Fruit fly (Drosophila melanogaster) whole organism, embryonic: Measurements from ENCODE around the gene CG32026.

Experiments
- Awh ChIP-seq: fragments of 200-800 bp; sonication (Bioruptor generic); IDR thresholded peaks from 2 replicates; pipeline ENCODE4, ENCODE4 v1.3.6; 2022; ENCODE audit warnings: missing biosample characterization, missing genetic modification characterization
- CG10431 ChIP-seq: fragments of 200-800 bp; sonication (Bioruptor generic); optimal IDR thresholded peaks from 3 replicates; lab custom pipeline; 2018; ENCODE audit warnings: missing biosample characterization, mild to moderate bottlenecking, missing genetic modification characterization
- CG12769 ChIP-seq: fragments of 200-800 bp; sonication (Bioruptor generic); optimal IDR thresholded peaks from 2 replicates; lab custom pipeline; 2019; ENCODE audit warnings: missing biosample characterization, mild to moderate bottlenecking, missing genetic modification characterization, moderate library complexity
- CG6254 ChIP-seq: fragments of 200-800 bp; sonication (Bioruptor generic); optimal IDR thresholded peaks from 3 replicates; lab custom pipeline; 2017; ENCODE audit warnings: mild to moderate bottlenecking, missing biosample characterization, missing genetic modification reagents, missing genetic modification characterization
- CG8765 ChIP-seq: fragments of 200-800 bp; sonication (Bioruptor generic); IDR thresholded peaks from 2 replicates; pipeline ENCODE4 v1.3.6; 2022; ENCODE audit warnings: missing biosample characterization, missing genetic modification characterization
- CHES-1-like ChIP-seq: fragments of 200-800 bp; sonication (Bioruptor generic); optimal IDR thresholded peaks from 2 replicates; lab custom pipeline; 2016; ENCODE audit warnings: missing biosample characterization, missing genetic modification characterization
- Dip3 ChIP-seq: fragments of 200-800 bp; sonication (Bioruptor generic); optimal IDR thresholded peaks from 3 replicates; lab custom pipeline; 2016; ENCODE audit warnings: missing biosample characterization, missing genetic modification characterization
- Ets65A ChIP-seq: fragments of 200-800 bp; sonication (Bioruptor generic); peaks from one replicate; lab custom pipeline; 2016; ENCODE audit warnings: missing biosample characterization, missing genetic modification characterization
- Fer3 ChIP-seq: fragments of 200-800 bp; sonication (Bioruptor generic); optimal IDR thresholded peaks from 2 replicates; lab custom pipeline; 2018; ENCODE audit warnings: missing biosample characterization, mild to moderate bottlenecking, missing genetic modification characterization, moderate library complexity
- HLH54F ChIP-seq: fragments of 200-800 bp; sonication (Bioruptor generic); optimal IDR thresholded peaks from 3 replicates; lab custom pipeline; 2016; ENCODE audit warnings: missing biosample characterization, missing genetic modification characterization
- bsh ChIP-seq, 2 experiments: fragments of 200-800 bp; sonication (Bioruptor generic); optimal IDR thresholded peaks; 2 replicates each; lab custom pipeline; 2017 to 2018; ENCODE audit warnings: mild to moderate bottlenecking in 2 of 2, missing biosample characterization in 2 of 2, missing genetic modification characterization in 2 of 2, moderate library complexity in 1 of 2
- dm ChIP-seq: fragments of 200-800 bp; sonication (Bioruptor generic); optimal IDR thresholded peaks from 3 replicates; lab custom pipeline; 2016; ENCODE audit warnings: missing biosample characterization, missing genetic modification characterization
- h ChIP-seq: fragments of >200 bp; optimal IDR thresholded peaks from 2 replicates; lab custom pipeline; 2017
- pum ChIP-seq: fragments of 200-800 bp; sonication (Bioruptor generic); optimal IDR thresholded peaks from 2 replicates; lab custom pipeline; 2016; ENCODE audit warnings: missing biosample characterization, missing genetic modification characterization
- slp2 ChIP-seq: fragments of 200-800 bp; sonication (Bioruptor generic); optimal IDR thresholded peaks from 2 replicates; lab custom pipeline; 2016; ENCODE audit warnings: missing biosample characterization, missing genetic modification characterization

The CG32026 gene

DNA sequence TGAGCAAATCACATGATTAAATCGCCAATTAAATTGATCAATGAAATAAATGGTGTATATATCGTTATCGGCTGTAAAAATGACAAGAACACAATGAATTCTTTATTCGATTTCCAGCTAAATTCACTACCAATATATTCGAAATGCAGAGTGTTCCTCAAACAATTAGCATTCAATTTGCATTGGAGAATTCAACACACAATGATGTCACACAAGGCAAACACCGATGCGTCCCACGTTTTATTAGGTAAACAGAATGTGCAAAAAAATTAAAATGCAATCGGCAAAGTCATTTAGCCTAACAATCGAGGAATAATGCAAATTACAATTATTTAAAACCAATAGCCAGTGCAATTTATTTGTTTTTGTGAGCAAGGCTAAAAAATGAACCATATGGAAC lies 42.1 kb downstream of the CG32026 start (continued):
- no peak for TF ChIP-seq Fer3
- TF ChIP-seq CHES-1-like: no peak
- TF ChIP-seq, all 482 proteins: peak for 0

DNA sequence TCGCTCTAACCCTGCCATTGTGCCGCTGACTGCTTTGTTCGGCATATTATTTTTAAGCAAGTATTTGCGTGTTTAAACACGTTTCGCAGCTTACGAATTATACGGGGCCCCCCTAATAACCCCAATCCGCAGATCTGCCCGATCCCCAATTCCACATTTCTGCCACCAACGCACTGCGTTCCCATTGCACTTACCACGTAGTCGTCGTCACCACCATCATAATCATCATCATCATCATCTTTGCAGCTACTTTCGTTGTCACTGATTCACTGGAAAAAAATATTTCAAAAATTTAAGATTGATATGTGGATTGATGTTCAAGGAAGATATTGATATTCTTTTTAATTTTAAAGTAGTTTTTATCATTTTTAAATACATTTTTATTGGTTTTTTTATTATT lies 43.2 kb downstream of the CG32026 start:
- no peak for TF ChIP-seq CG12769 (tag; lab: Kevin White, UChicago)
- TF ChIP-seq Ets65A (GFP tag; lab: Kevin White, UChicago): peak; percentile 62

DNA sequence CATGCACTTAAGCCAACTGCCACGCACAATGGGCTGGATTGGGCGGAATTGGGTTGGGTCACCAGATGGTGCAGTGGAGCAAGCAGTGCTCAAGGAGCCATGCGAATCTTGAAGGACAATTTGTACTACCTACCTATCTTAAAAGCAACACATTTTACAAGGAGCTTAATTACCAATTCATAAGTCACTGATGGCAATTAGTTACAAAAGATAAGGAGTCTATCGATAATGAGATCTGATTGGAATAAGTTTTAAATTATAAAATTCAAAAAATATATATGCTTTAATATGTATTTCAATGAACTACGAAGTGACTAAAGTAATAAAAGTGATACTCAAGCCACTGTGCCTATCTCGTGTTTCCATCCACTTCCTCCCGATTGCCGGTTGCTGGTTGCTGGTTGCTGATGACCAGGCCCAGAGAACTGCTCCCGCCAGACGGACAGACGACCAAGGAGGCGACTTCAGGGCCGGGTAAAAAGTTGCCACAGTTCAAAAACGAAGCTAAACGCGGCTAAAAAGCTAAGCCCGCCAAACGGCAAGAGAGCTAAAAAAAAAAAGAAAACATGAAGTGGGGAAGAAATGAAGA lies 45.6 kb downstream of the CG32026 start:
- TF ChIP-seq CG10431 (no peak), CG6254 (GFP tag; lab: Kevin White, UChicago) (no peak), dm (GFP tag; lab: Kevin White, UChicago) (no peak), pum (GFP tag; lab: Kevin White, UChicago) (no peak), bsh (GFP tag; optimal IDR thresholded peaks at IDR 0.05; lab: Kevin White, UChicago) (peak in 1 of 2 experiments; percentile 73), h (no peak), slp2 (GFP tag; lab: Kevin White, UChicago) (no peak), Awh (no peak), Dip3 (GFP tag; lab: Kevin White, UChicago) (no peak), Ets65A (GFP tag; lab: Kevin White, UChicago) (peak; percentile 68), HLH54F (no peak), CG8765 (GFP tag; lab: Robert Waterston, UW) (no peak)
